Fruit fly (Drosophila melanogaster) whole organism, embryonic: ENCODE data around the gene Gga.

Experiments used
- B-H1 ChIP-seq: fragments of 200-800 bp; sonication (Bioruptor generic); IDR thresholded peaks from 3 replicates; pipeline ENCODE4 v1.3.6; 2022; ENCODE audit warnings: missing biosample characterization, missing genetic modification characterization
- CG11247 ChIP-seq: fragments of 200-800 bp; sonication (Bioruptor generic); IDR thresholded peaks from 2 replicates; pipeline ENCODE4 v1.3.6; 2022; ENCODE audit warnings: missing biosample characterization, missing genetic modification characterization
- CG13287 ChIP-seq: fragments of 200-800 bp; sonication (Bioruptor generic); IDR thresholded peaks from 2 replicates; pipeline ENCODE4 v1.3.6; 2022; ENCODE audit warnings: missing biosample characterization, missing genetic modification characterization; ENCODE audit not compliant: partially characterized antibody
- CG15514 ChIP-seq: fragments of 200-800 bp; sonication (Bioruptor generic); optimal IDR thresholded peaks from 3 replicates; lab custom pipeline; 2017; ENCODE audit warnings: missing biosample characterization, missing genetic modification characterization, mild to moderate bottlenecking, moderate library complexity, missing genetic modification reagents
- CG1603 ChIP-seq: fragments of 200-800 bp; sonication (Bioruptor generic); optimal IDR thresholded peaks from 2 replicates; lab custom pipeline; 2019; ENCODE audit warnings: missing biosample characterization, mild to moderate bottlenecking, missing genetic modification characterization, moderate library complexity
- CG16779 ChIP-seq: fragments of 200-800 bp; sonication (Bioruptor generic); IDR thresholded peaks from 2 replicates; pipeline ENCODE4 v1.3.6; 2022; ENCODE audit warnings: missing biosample characterization, missing genetic modification characterization
- CG2199 ChIP-seq: fragments of 200-800 bp; sonication (Bioruptor generic); IDR thresholded peaks from 3 replicates; pipeline ENCODE4 v1.3.6; 2022; ENCODE audit warnings: missing biosample characterization, missing genetic modification characterization
- CG2202 ChIP-seq: fragments of 200-800 bp; sonication (Bioruptor generic); optimal IDR thresholded peaks from 2 replicates; lab custom pipeline; 2018; ENCODE audit warnings: missing biosample characterization, mild to moderate bottlenecking, missing genetic modification characterization
- CG34224 ChIP-seq: fragments of 200-800 bp; sonication (Bioruptor generic); IDR thresholded peaks from 3 replicates; pipeline ENCODE4 v1.3.6; 2022; ENCODE audit warnings: missing biosample characterization, missing genetic modification characterization; ENCODE audit not compliant: partially characterized antibody
- CG4282 ChIP-seq: fragments of 200-800 bp; sonication (Bioruptor generic); optimal IDR thresholded peaks from 2 replicates; lab custom pipeline; 2016; ENCODE audit warnings: missing biosample characterization, missing genetic modification characterization
- CG5180 ChIP-seq: fragments of 200-800 bp; sonication (Bioruptor generic); optimal IDR thresholded peaks from 3 replicates; lab custom pipeline; 2017; ENCODE audit warnings: missing biosample characterization, missing genetic modification characterization, mild to moderate bottlenecking, moderate library complexity, missing genetic modification reagents
- Dp ChIP-seq: fragments of 200-800 bp; sonication (Bioruptor generic); optimal IDR thresholded peaks from 2 replicates; lab custom pipeline; 2018; ENCODE audit warnings: missing biosample characterization, mild to moderate bottlenecking, missing genetic modification characterization, moderate library complexity
- Dref ChIP-seq: fragments of 200-800 bp; sonication (Bioruptor generic); IDR thresholded peaks from 2 replicates; pipeline ENCODE4 v1.3.6; 2022; ENCODE audit warnings: missing biosample characterization, missing genetic modification characterization
- Ets97D ChIP-seq: fragments of 200-800 bp; sonication (Bioruptor generic); optimal IDR thresholded peaks from 3 replicates; lab custom pipeline; 2016; ENCODE audit warnings: missing biosample characterization, missing genetic modification characterization
- Lpt ChIP-seq: fragments of >200 bp; optimal IDR thresholded peaks from 2 replicates; lab custom pipeline; 2018; ENCODE audit warnings: missing biosample characterization, missing genetic modification characterization
- MESR4 ChIP-seq: fragments of 200-800 bp; sonication (Bioruptor generic); optimal IDR thresholded peaks from 2 replicates; lab custom pipeline; 2018; ENCODE audit warnings: missing biosample characterization, mild to moderate bottlenecking, missing genetic modification characterization, moderate library complexity
- Opbp ChIP-seq: fragments of 200-800 bp; sonication (Bioruptor generic); IDR thresholded peaks from 3 replicates; pipeline ENCODE4 v1.3.6; 2022; ENCODE audit warnings: missing biosample characterization, missing genetic modification characterization; ENCODE audit not compliant: partially characterized antibody
- Optix ChIP-seq: fragments of 200-800 bp; sonication (Bioruptor generic); IDR thresholded peaks from 3 replicates; pipeline ENCODE4 v1.3.6; 2022; ENCODE audit warnings: missing biosample characterization, missing genetic modification characterization
- Sry-δ ChIP-seq: fragments of 200-800 bp; sonication (Bioruptor generic); optimal IDR thresholded peaks from 2 replicates; lab custom pipeline; 2016; ENCODE audit warnings: missing biosample characterization, missing genetic modification characterization
- ato ChIP-seq: fragments of 200-800 bp; sonication (Bioruptor generic); IDR thresholded peaks from 2 replicates; pipeline ENCODE4 v1.3.6; 2022; ENCODE audit warnings: missing biosample characterization, missing genetic modification characterization; ENCODE audit not compliant: partially characterized antibody
- ci ChIP-seq: fragments of 200-800 bp; sonication (Bioruptor generic); IDR thresholded peaks from 3 replicates; pipeline ENCODE4 v1.3.6; 2022; ENCODE audit warnings: missing biosample characterization, missing genetic modification characterization
- crol ChIP-seq: fragments of 200-800 bp; sonication (Bioruptor generic); IDR thresholded peaks from 2 replicates; pipeline ENCODE4 v1.3.6; 2022; ENCODE audit warnings: missing biosample characterization, missing genetic modification characterization
- dan ChIP-seq: fragments of 200-800 bp; sonication (Bioruptor generic); IDR thresholded peaks from 2 replicates; pipeline ENCODE4 v1.3.6; 2022; ENCODE audit warnings: missing biosample characterization, missing genetic modification characterization
- eve ChIP-seq, 2 experiments: fragments of >200 bp; optimal IDR thresholded peaks; 2 replicates each; lab custom pipeline; 2017; ENCODE audit warnings: missing biosample characterization in 2 of 2, missing genetic modification characterization in 2 of 2
- exex ChIP-seq: fragments of 200-800 bp; sonication (Bioruptor generic); optimal IDR thresholded peaks from 4 replicates; lab custom pipeline; 2018; ENCODE audit warnings: missing biosample characterization, mild to moderate bottlenecking, missing genetic modification characterization, moderate library complexity
- fd64A ChIP-seq: fragments of 200-800 bp; sonication (Bioruptor generic); optimal IDR thresholded peaks from 3 replicates; lab custom pipeline; 2018; ENCODE audit warnings: missing biosample characterization, mild to moderate bottlenecking, missing genetic modification characterization
- hbn ChIP-seq: fragments of 200-800 bp; sonication (Bioruptor generic); IDR thresholded peaks from 2 replicates; pipeline ENCODE4 v1.3.6; 2022; ENCODE audit warnings: missing biosample characterization, missing genetic modification characterization; ENCODE audit not compliant: partially characterized antibody
- insv ChIP-seq, 2 experiments: fragments of 200-800 bp; sonication (Bioruptor generic); optimal IDR thresholded peaks; 3 replicates each; lab custom pipeline; 2016 to 2018; ENCODE audit warnings: missing biosample characterization in 2 of 2, missing genetic modification characterization in 2 of 2
- nerfin-2 ChIP-seq: fragments of 200-800 bp; sonication (Bioruptor generic); IDR thresholded peaks from 2 replicates; pipeline ENCODE4 v1.3.6; 2022; ENCODE audit warnings: missing biosample characterization, missing genetic modification characterization; ENCODE audit not compliant: partially characterized antibody
- repo ChIP-seq: fragments of 200-800 bp; sonication (Bioruptor generic); optimal IDR thresholded peaks from 2 replicates; lab custom pipeline; 2016; ENCODE audit warnings: missing biosample characterization, missing genetic modification characterization
- shn ChIP-seq: fragments of 200-800 bp; sonication (Bioruptor generic); optimal IDR thresholded peaks from 3 replicates; lab custom pipeline; 2016; ENCODE audit warnings: missing biosample characterization, missing genetic modification characterization
- tio ChIP-seq: fragments of 200-800 bp; sonication (Bioruptor generic); optimal IDR thresholded peaks from 2 replicates; lab custom pipeline; 2017; ENCODE audit warnings: missing biosample characterization, missing genetic modification characterization, inconsistent platforms
- trem ChIP-seq: fragments of 200-800 bp; optimal IDR thresholded peaks from 3 replicates; lab custom pipeline; 2019; ENCODE audit warnings: missing biosample characterization, mild to moderate bottlenecking, missing genetic modification characterization, moderate library complexity
- wek ChIP-seq: fragments of 200-800 bp; sonication (Bioruptor generic); optimal IDR thresholded peaks from 3 replicates; lab custom pipeline; 2018; ENCODE audit warnings: missing biosample characterization, mild to moderate bottlenecking, missing genetic modification characterization, moderate library complexity
- zen2 ChIP-seq: fragments of 200-800 bp; sonication (Bioruptor generic); IDR thresholded peaks from 3 replicates; pipeline ENCODE4 v1.3.6; 2022; ENCODE audit warnings: missing biosample characterization, missing genetic modification characterization; ENCODE audit not compliant: partially characterized antibody

Gga gene

dm6 chrX:9600818-9601732 lies at the start of gene Gga (continued):
- TF ChIP-seq Dref (GFP tag; lab: Robert Waterston, UW) (peak; percentile 93), nerfin-2 (GFP tag; lab: Robert Waterston, UW) (peak; percentile 69), trem (tag; lab: Kevin White, UChicago) (peak; percentile 48), exex (tag; lab: Kevin White, UChicago) (peak; percentile 57), CG15514 (GFP tag; lab: Kevin White, UChicago) (peak; percentile 61), CG11247 (no peak), CG5180 (GFP tag; lab: Kevin White, UChicago) (peak; percentile 56), CG4282 (GFP tag; lab: Kevin White, UChicago) (no peak), CG13287 (GFP tag; lab: Robert Waterston, UW) (peak; percentile 91), CG1603 (peak; percentile 77), ato (GFP tag; lab: Robert Waterston, UW) (peak; percentile 83), ci (GFP tag; lab: Robert Waterston, UW) (peak; percentile 5; the same call in 1 of the 3 replicates), B-H1 (GFP tag; lab: Robert Waterston, UW) (no peak), fd64A (GFP tag; lab: Kevin White, UChicago) (no peak), Ets97D (GFP tag; lab: Kevin White, UChicago) (peak; percentile 71), insv (GFP tag; optimal IDR thresholded peaks at IDR 0.05; lab: Kevin White, UChicago) (peak in 1 of 2 experiments; percentile 2), wek (GFP tag; lab: Kevin White, UChicago) (no peak), hbn (GFP tag; lab: Robert Waterston, UW) (peak; percentile 87), Opbp (GFP tag; lab: Robert Waterston, UW) (peak; percentile 91), CG2199 (GFP tag; lab: Robert Waterston, UW) (no peak), dan (GFP tag; lab: Robert Waterston, UW) (no peak), CG34224 (GFP tag; lab: Robert Waterston, UW) (peak; percentile 95), Lpt (GFP tag; lab: Kevin White, UChicago) (no peak), repo (GFP tag; lab: Kevin White, UChicago) (no peak), Sry-δ (peak; percentile 77), Dp (GFP tag; lab: Kevin White, UChicago) (peak; percentile 68), Optix (GFP tag; lab: Robert Waterston, UW) (no peak), shn (GFP tag; lab: Kevin White, UChicago) (no peak), MESR4 (GFP tag; lab: Kevin White, UChicago) (peak; percentile 36), CG2202 (tag; lab: Kevin White, UChicago) (no peak)

- TF ChIP-seq tio (GFP tag; lab: Kevin White, UChicago) (no peak), CG16779 (GFP tag; lab: Robert Waterston, UW) (no peak), zen2 (GFP tag; lab: Robert Waterston, UW) (no peak), eve (GFP tag; optimal IDR thresholded peaks at IDR 0.05; lab: Kevin White, UChicago) (peak in 1 of 2 experiments; percentile 56), crol (GFP tag; lab: Robert Waterston, UW) (peak; percentile 59)
Measured at dm6 chrX:9551179-9551578, 49.7 kb upstream of the Gga start.
